Fruit fly (Drosophila melanogaster) whole organism: ENCODE results near the gene CG14742.

Experiments
- CG8478 ChIP-seq: fragments of >200 bp; optimal IDR thresholded peaks from 2 replicates; lab custom pipeline; 2018; ENCODE audit warnings: inconsistent platforms
- Dll ChIP-seq: fragments of >200 bp; optimal IDR thresholded peaks from 2 replicates; lab custom pipeline; 2017
- EcR ChIP-seq, 2 experiments: fragments of >200 bp; optimal IDR thresholded peaks; 2 replicates each; lab custom pipeline; 2017; ENCODE audit warnings: missing biosample characterization in 2 of 2, missing genetic modification characterization in 2 of 2, missing genetic modification reagents in 2 of 2
- pan ChIP-seq: fragments of >200 bp; optimal IDR thresholded peaks from 2 replicates; lab custom pipeline; 2017
- psq ChIP-seq: fragments of >200 bp; optimal IDR thresholded peaks from 2 replicates; lab custom pipeline; 2017
- usp ChIP-seq: fragments of >200 bp; optimal IDR thresholded peaks from 2 replicates; lab custom pipeline; 2017; ENCODE audit warnings: missing biosample characterization, missing genetic modification characterization, mixed read lengths

CG14742 gene

dm6 chr3R:12224919-12225318, 10.6 kb downstream of the CG14742 start, which contains the start of gene CG17404:
TSS of gene CG17404 (minus strand) at chr3R:12225019.
- TF ChIP-seq psq (lab: Kevin White, UChicago) = no peak
- no peak for TF ChIP-seq EcR (GFP tag; optimal IDR thresholded peaks at IDR 0.05; lab: Kevin White, UChicago)

- TF ChIP-seq EcR (GFP tag; optimal IDR thresholded peaks at IDR 0.05; lab: Kevin White, UChicago) (no peak), Dll (lab: Kevin White, UChicago) (no peak), pan (no peak), psq (lab: Kevin White, UChicago) (no peak), usp (GFP tag; lab: Kevin White, UChicago) (no peak), CG8478 (no peak)
Observed at dm6 chr3R:12226239-12226638, 11.9 kb downstream of the CG14742 start, which contains the start of gene CG12256. TSS of gene CG12256 (minus strand) at chr3R:12226339.

dm6 chr3R:12229113-12229512, 14.8 kb downstream of the CG14742 start, which contains the start of gene CG3916:
TSS of gene CG3916 (plus strand) at chr3R:12229413.
- no peak for TF ChIP-seq EcR (GFP tag; optimal IDR thresholded peaks at IDR 0.05; lab: Kevin White, UChicago)
- TF ChIP-seq usp (GFP tag; lab: Kevin White, UChicago) = no peak
- no peak for TF ChIP-seq psq (lab: Kevin White, UChicago)
- no peak for TF ChIP-seq CG8478
- no peak for TF ChIP-seq pan

dm6 chr3R:12232629-12233028, 18.3 kb downstream of the CG14742 start, which contains the start of gene Pglym87:
TSS of gene Pglym87 (minus strand) at chr3R:12232729.
- TF ChIP-seq usp (GFP tag; lab: Kevin White, UChicago) = no peak
- TF ChIP-seq CG8478 = no peak
- no peak for TF ChIP-seq pan
- no peak for TF ChIP-seq psq (lab: Kevin White, UChicago)
- no peak for TF ChIP-seq Dll (lab: Kevin White, UChicago)
- no peak for TF ChIP-seq EcR (GFP tag; optimal IDR thresholded peaks at IDR 0.05; lab: Kevin White, UChicago)

- TF ChIP-seq EcR (GFP tag; optimal IDR thresholded peaks at IDR 0.05; lab: Kevin White, UChicago) = no peak
- TF ChIP-seq CG8478 = no peak
- no peak for TF ChIP-seq pan
Observed at dm6 chr3R:12234584-12234983, 20.3 kb downstream of the CG14742 start, which contains the start of gene Cyp313a5. TSS of gene Cyp313a5 (minus strand) at chr3R:12234684.

dm6 chr3R:12236804-12237203, 22.5 kb downstream of the CG14742 start, which contains the start of gene Cyp313a2:
TSS of gene Cyp313a2 (minus strand) at chr3R:12236904.
- no peak for TF ChIP-seq psq (lab: Kevin White, UChicago)
- no peak for TF ChIP-seq Dll (lab: Kevin White, UChicago)
- TF ChIP-seq usp (GFP tag; lab: Kevin White, UChicago) = no peak
- no peak for TF ChIP-seq EcR (GFP tag; optimal IDR thresholded peaks at IDR 0.05; lab: Kevin White, UChicago)
- no peak for TF ChIP-seq pan
- TF ChIP-seq CG8478 = no peak

dm6 chr3R:12239166-12239565, 24.9 kb downstream of the CG14742 start, which contains the start of gene Cyp313a3:
TSS of gene Cyp313a3 (minus strand) at chr3R:12239266.
- TF ChIP-seq CG8478 (no peak), usp (GFP tag; lab: Kevin White, UChicago) (no peak), Dll (lab: Kevin White, UChicago) (no peak), psq (lab: Kevin White, UChicago) (no peak), EcR (GFP tag; optimal IDR thresholded peaks at IDR 0.05; lab: Kevin White, UChicago) (no peak)

dm6 chr3R:12244468-12245060, 30.3 kb downstream of the CG14742 start:
- TF ChIP-seq EcR (GFP tag; optimal IDR thresholded peaks at IDR 0.05; lab: Kevin White, UChicago) (no peak), psq (lab: Kevin White, UChicago) (no peak), pan (no peak), CG8478 (no peak), Dll (lab: Kevin White, UChicago) (no peak), usp (GFP tag; lab: Kevin White, UChicago) (no peak)

- no peak for TF ChIP-seq pan
- no peak for TF ChIP-seq Dll (lab: Kevin White, UChicago)
- no peak for TF ChIP-seq EcR (GFP tag; optimal IDR thresholded peaks at IDR 0.05; lab: Kevin White, UChicago)
- TF ChIP-seq usp (GFP tag; lab: Kevin White, UChicago) = no peak
- TF ChIP-seq psq (lab: Kevin White, UChicago) = no peak
- TF ChIP-seq CG8478 = no peak
Observed at dm6 chr3R:12248243-12248642, 33.9 kb downstream of the CG14742 start.

- TF ChIP-seq pan (no peak), Dll (lab: Kevin White, UChicago) (no peak), usp (GFP tag; lab: Kevin White, UChicago) (no peak), EcR (GFP tag; optimal IDR thresholded peaks at IDR 0.05; lab: Kevin White, UChicago) (no peak)
Observed at dm6 chr3R:12250204-12250603, 35.9 kb downstream of the CG14742 start.

- TF ChIP-seq psq (lab: Kevin White, UChicago) = no peak
- TF ChIP-seq EcR (GFP tag; optimal IDR thresholded peaks at IDR 0.05; lab: Kevin White, UChicago) = no peak
- TF ChIP-seq pan = no peak
- no peak for TF ChIP-seq CG8478
- no peak for TF ChIP-seq Dll (lab: Kevin White, UChicago)
- no peak for TF ChIP-seq usp (GFP tag; lab: Kevin White, UChicago)
Observed at dm6 chr3R:12251534-12251933, 37.2 kb downstream of the CG14742 start.

dm6 chr3R:12252457-12253065, 38.3 kb downstream of the CG14742 start:
- no peak for TF ChIP-seq pan
- no peak for TF ChIP-seq usp (GFP tag; lab: Kevin White, UChicago)
- TF ChIP-seq EcR (GFP tag; optimal IDR thresholded peaks at IDR 0.05; lab: Kevin White, UChicago) = no peak
- no peak for TF ChIP-seq Dll (lab: Kevin White, UChicago)
- TF ChIP-seq psq (lab: Kevin White, UChicago) = no peak
- no peak for TF ChIP-seq CG8478
